Fruit fly (Drosophila melanogaster) whole organism, embryonic: ENCODE data around the gene CoRest.
A peak's percentile ranks its signal among the peaks of the same experiment; 100 is the strongest.

Experiments
- Bgb ChIP-seq: fragments of 200-800 bp; sonication (Bioruptor generic); IDR thresholded peaks from 2 replicates; pipeline ENCODE4 v1.3.6; 2022; ENCODE audit warnings: missing biosample characterization, missing genetic modification characterization; ENCODE audit not compliant: partially characterized antibody
- CG10543 ChIP-seq: fragments of 200-800 bp; sonication (Bioruptor generic); optimal IDR thresholded peaks from 3 replicates; lab custom pipeline; 2017; ENCODE audit warnings: missing biosample characterization, mild to moderate bottlenecking, missing genetic modification characterization, moderate library complexity
- CG11560 ChIP-seq: fragments of 200-800 bp; sonication (Bioruptor generic); IDR thresholded peaks from 3 replicates; pipeline ENCODE4 v1.3.6; 2022; ENCODE audit warnings: missing biosample characterization, missing genetic modification characterization
- CG1233 ChIP-seq: fragments of 200-800 bp; sonication (Bioruptor generic); optimal IDR thresholded peaks from 4 replicates; lab custom pipeline; 2018; ENCODE audit warnings: missing biosample characterization, mild to moderate bottlenecking, missing genetic modification characterization
- CG13287 ChIP-seq: fragments of 200-800 bp; sonication (Bioruptor generic); IDR thresholded peaks from 2 replicates; pipeline ENCODE4 v1.3.6; 2022; ENCODE audit warnings: missing biosample characterization, missing genetic modification characterization; ENCODE audit not compliant: partially characterized antibody
- CG14710 ChIP-seq: fragments of 200-800 bp; sonication (Bioruptor generic); optimal IDR thresholded peaks from 3 replicates; lab custom pipeline; 2019; ENCODE audit warnings: missing biosample characterization, mild to moderate bottlenecking, missing genetic modification characterization, moderate library complexity
- CG17361 ChIP-seq: fragments of 200-800 bp; sonication (Bioruptor generic); IDR thresholded peaks from 3 replicates; pipeline ENCODE4 v1.3.6; 2022; ENCODE audit warnings: missing biosample characterization, missing genetic modification characterization
- CG17612 ChIP-seq: fragments of 200-800 bp; sonication (Bioruptor generic); IDR thresholded peaks from 2 replicates; pipeline ENCODE4 v1.3.6; 2022; ENCODE audit warnings: missing biosample characterization, missing genetic modification characterization
- CG17802 ChIP-seq: fragments of 200-800 bp; sonication (Bioruptor generic); optimal IDR thresholded peaks from 2 replicates; lab custom pipeline; 2018; ENCODE audit warnings: missing biosample characterization, mild to moderate bottlenecking, missing genetic modification characterization, moderate library complexity
- CG2116 ChIP-seq: fragments of 200-800 bp; sonication (Bioruptor generic); optimal IDR thresholded peaks from 3 replicates; lab custom pipeline; 2018; ENCODE audit warnings: missing biosample characterization, mild to moderate bottlenecking, missing genetic modification characterization
- CG34224 ChIP-seq: fragments of 200-800 bp; sonication (Bioruptor generic); IDR thresholded peaks from 3 replicates; pipeline ENCODE4 v1.3.6; 2022; ENCODE audit warnings: missing biosample characterization, missing genetic modification characterization; ENCODE audit not compliant: partially characterized antibody
- CG3995 ChIP-seq: fragments of 200-800 bp; sonication (Bioruptor generic); optimal IDR thresholded peaks from 3 replicates; lab custom pipeline; 2016; ENCODE audit warnings: missing biosample characterization, missing genetic modification characterization
- CG7963 ChIP-seq: fragments of 200-800 bp; sonication (Bioruptor generic); IDR thresholded peaks from 3 replicates; pipeline ENCODE4 v1.3.6; 2022; ENCODE audit warnings: missing biosample characterization, missing genetic modification characterization; ENCODE audit not compliant: partially characterized antibody
- CG9797 ChIP-seq: fragments of 200-800 bp; sonication (Bioruptor generic); optimal IDR thresholded peaks from 3 replicates; lab custom pipeline; 2018; ENCODE audit warnings: missing biosample characterization, mild to moderate bottlenecking, missing genetic modification characterization
- CG9876 ChIP-seq: fragments of 200-800 bp; sonication (Bioruptor generic); optimal IDR thresholded peaks from 2 replicates; lab custom pipeline; 2016; ENCODE audit warnings: missing biosample characterization, missing genetic modification characterization
- CG9932 ChIP-seq: fragments of 200-800 bp; sonication (Bioruptor generic); IDR thresholded peaks from 2 replicates; pipeline ENCODE4 v1.3.6; 2022; ENCODE audit warnings: missing biosample characterization, missing genetic modification characterization
- CHES-1-like ChIP-seq: fragments of 200-800 bp; sonication (Bioruptor generic); optimal IDR thresholded peaks from 2 replicates; lab custom pipeline; 2016; ENCODE audit warnings: missing biosample characterization, missing genetic modification characterization
- Camta ChIP-seq: fragments of 200-800 bp; sonication (Bioruptor generic); optimal IDR thresholded peaks from 2 replicates; lab custom pipeline; 2016; ENCODE audit warnings: missing biosample characterization, missing genetic modification characterization
- CoRest ChIP-seq: fragments of 200-800 bp; sonication (Bioruptor generic); optimal IDR thresholded peaks from 3 replicates; lab custom pipeline; 2018; ENCODE audit warnings: missing biosample characterization, mild to moderate bottlenecking, missing genetic modification characterization, moderate library complexity
- Dll ChIP-seq: fragments of 200-800 bp; sonication (Bioruptor generic); IDR thresholded peaks from 4 replicates; pipeline ENCODE4 v1.3.6; 2022; ENCODE audit warnings: missing biosample characterization, missing genetic modification characterization; ENCODE audit not compliant: partially characterized antibody
- Dref ChIP-seq: fragments of 200-800 bp; sonication (Bioruptor generic); IDR thresholded peaks from 2 replicates; pipeline ENCODE4 v1.3.6; 2022; ENCODE audit warnings: missing biosample characterization, missing genetic modification characterization
- E2f2 ChIP-seq: fragments of 200-800 bp; sonication (Bioruptor generic); IDR thresholded peaks from 2 replicates; pipeline ENCODE4 v1.3.6; 2022; ENCODE audit warnings: missing biosample characterization, missing genetic modification characterization
- Ets97D ChIP-seq: fragments of 200-800 bp; sonication (Bioruptor generic); optimal IDR thresholded peaks from 3 replicates; lab custom pipeline; 2016; ENCODE audit warnings: missing biosample characterization, missing genetic modification characterization
- Gug ChIP-seq: fragments of 200-800 bp; sonication (Bioruptor generic); IDR thresholded peaks from 4 replicates; pipeline ENCODE4 v1.3.6; 2022; ENCODE audit warnings: missing biosample characterization, missing genetic modification characterization
- HHEX ChIP-seq: fragments of 200-800 bp; sonication (Bioruptor generic); optimal IDR thresholded peaks from 3 replicates; lab custom pipeline; 2017; ENCODE audit warnings: missing biosample characterization, mild to moderate bottlenecking, missing genetic modification characterization, missing genetic modification reagents
- HmgD ChIP-seq: fragments of 200-800 bp; sonication (Bioruptor generic); optimal IDR thresholded peaks from 3 replicates; lab custom pipeline; 2016; ENCODE audit warnings: missing biosample characterization, missing genetic modification characterization
- Hsf ChIP-seq: fragments of 200-800 bp; sonication (Bioruptor generic); optimal IDR thresholded peaks from 3 replicates; lab custom pipeline; 2016; ENCODE audit warnings: missing biosample characterization, missing genetic modification characterization
- Lhr ChIP-seq: fragments of 200-800 bp; sonication (Bioruptor generic); optimal IDR thresholded peaks from 3 replicates; lab custom pipeline; 2017; ENCODE audit warnings: mild to moderate bottlenecking, missing biosample characterization, missing genetic modification reagents, missing genetic modification characterization
- NFAT ChIP-seq: fragments of 200-800 bp; sonication (Bioruptor generic); IDR thresholded peaks from 2 replicates; pipeline ENCODE4 v1.3.6; 2022; ENCODE audit warnings: missing biosample characterization, missing genetic modification characterization
- Scr ChIP-seq: fragments of 200-800 bp; sonication (Bioruptor generic); IDR thresholded peaks from 2 replicates; pipeline ENCODE4 v1.3.6; 2022; ENCODE audit warnings: missing biosample characterization, missing genetic modification characterization; ENCODE audit not compliant: partially characterized antibody
- amos ChIP-seq: fragments of 200-800 bp; sonication (Bioruptor generic); IDR thresholded peaks from 2 replicates; pipeline ENCODE4 v1.3.6; 2022; ENCODE audit warnings: missing biosample characterization, missing genetic modification characterization; ENCODE audit not compliant: partially characterized antibody
- ato ChIP-seq: fragments of 200-800 bp; sonication (Bioruptor generic); IDR thresholded peaks from 2 replicates; pipeline ENCODE4 v1.3.6; 2022; ENCODE audit warnings: missing biosample characterization, missing genetic modification characterization; ENCODE audit not compliant: partially characterized antibody
- cg ChIP-seq: fragments of 200-800 bp; sonication (Bioruptor generic); optimal IDR thresholded peaks from 3 replicates; lab custom pipeline; 2019; ENCODE audit warnings: missing biosample characterization, mild to moderate bottlenecking, missing genetic modification characterization, moderate library complexity
- chinmo ChIP-seq: fragments of 200-800 bp; sonication (Bioruptor generic); IDR thresholded peaks from 4 replicates; pipeline ENCODE4 v1.3.6; 2022; ENCODE audit warnings: missing biosample characterization, missing genetic modification characterization; ENCODE audit not compliant: partially characterized antibody
- gsb-n ChIP-seq: fragments of 200-800 bp; sonication (Bioruptor generic); optimal IDR thresholded peaks from 3 replicates; lab custom pipeline; 2018; ENCODE audit warnings: missing biosample characterization, mild to moderate bottlenecking, missing genetic modification characterization
- hb ChIP-seq: fragments of 200-800 bp; sonication (Bioruptor generic); IDR thresholded peaks from 3 replicates; pipeline ENCODE4 v1.3.6; 2022; ENCODE audit warnings: missing biosample characterization, missing genetic modification characterization; ENCODE audit not compliant: partially characterized antibody
- her ChIP-seq: fragments of 200-800 bp; sonication (Bioruptor generic); optimal IDR thresholded peaks from 2 replicates; lab custom pipeline; 2016; ENCODE audit warnings: missing biosample characterization, missing genetic modification characterization
- inv ChIP-seq: fragments of 200-800 bp; sonication (Bioruptor generic); IDR thresholded peaks from 2 replicates; pipeline ENCODE4 v1.3.6; 2022; ENCODE audit warnings: missing biosample characterization, missing genetic modification characterization; ENCODE audit not compliant: partially characterized antibody
- mam ChIP-seq: fragments of 200-800 bp; sonication (Bioruptor generic); optimal IDR thresholded peaks from 3 replicates; lab custom pipeline; 2016; ENCODE audit warnings: missing biosample characterization, missing genetic modification characterization
- row ChIP-seq: fragments of 200-800 bp; sonication (Bioruptor generic); IDR thresholded peaks from 3 replicates; pipeline ENCODE4 v1.3.6; 2022; ENCODE audit warnings: missing biosample characterization, missing genetic modification characterization
- sc ChIP-seq, 3 experiments: fragments of >200 bp in 2 of 3; fragments of 200-800 bp in 1 of 3; sonication (Bioruptor generic) in 1 of 3; optimal IDR thresholded peaks; 2 replicates in 2 of 3; 3 replicates in 1 of 3; lab custom pipeline; 2017; ENCODE audit warnings: mild to moderate bottlenecking in 1 of 3, missing biosample characterization in 1 of 3, missing genetic modification characterization in 1 of 3, missing genetic modification reagents in 1 of 3
- shn ChIP-seq: fragments of 200-800 bp; sonication (Bioruptor generic); optimal IDR thresholded peaks from 3 replicates; lab custom pipeline; 2016; ENCODE audit warnings: missing biosample characterization, missing genetic modification characterization
- sisA ChIP-seq: fragments of 200-800 bp; sonication (Bioruptor generic); IDR thresholded peaks from 2 replicates; pipeline ENCODE4 v1.3.6; 2022; ENCODE audit warnings: missing biosample characterization, missing genetic modification characterization
- slbo ChIP-seq: fragments of 200-800 bp; sonication (Bioruptor generic); IDR thresholded peaks from 2 replicates; pipeline ENCODE4 v1.3.6; 2022; ENCODE audit warnings: missing biosample characterization, missing genetic modification characterization
- unc-4 ChIP-seq: fragments of 200-800 bp; sonication (Bioruptor generic); IDR thresholded peaks from 2 replicates; pipeline ENCODE4 v1.3.6; 2022; ENCODE audit warnings: missing biosample characterization, missing genetic modification characterization; ENCODE audit not compliant: partially characterized antibody
- zfh1 ChIP-seq: fragments of 200-800 bp; sonication (Bioruptor generic); IDR thresholded peaks from 3 replicates; pipeline ENCODE4 v1.3.6; 2022; ENCODE audit warnings: missing biosample characterization, missing genetic modification characterization
- zfh2 ChIP-seq: fragments of 200-800 bp; sonication (Bioruptor generic); optimal IDR thresholded peaks from 2 replicates; lab custom pipeline; 2016; ENCODE audit warnings: missing biosample characterization, missing genetic modification characterization

CoRest gene

dm6 chrX:19494830-19495610 is 26.7 kb upstream of the CoRest start, which contains the start of the genes ksh, CG14200 and Pfrx (continued):
- TF ChIP-seq zfh2 (GFP tag; lab: Kevin White, UChicago) (peak; percentile 50), her (GFP tag; lab: Kevin White, UChicago) (peak; percentile 10), Dll (peak; percentile 81), CG17802 (tag; lab: Kevin White, UChicago) (peak; percentile 63), row (GFP tag; lab: Robert Waterston, UW) (peak; percentile 72), Gug (GFP tag; lab: Robert Waterston, UW) (peak; percentile 12; the same call in 1 of the 4 replicates), E2f2 (GFP tag; lab: Robert Waterston, UW) (peak; percentile 45), Bgb (peak; percentile 94), CG9932 (GFP tag; lab: Robert Waterston, UW) (peak; percentile 77), CG7963 (GFP tag; lab: Robert Waterston, UW) (peak; percentile 94), CG13287 (peak; percentile 79), CG10543 (GFP tag; lab: Kevin White, UChicago) (peak; percentile 18), NFAT (GFP tag; lab: Robert Waterston, UW) (peak; percentile 55; the same call in 1 of the 2 replicates), CG2116 (peak; percentile 60), Hsf (GFP tag; lab: Kevin White, UChicago) (no peak), HmgD (GFP tag; lab: Kevin White, UChicago) (peak; percentile 65), CG14710 (tag; lab: Kevin White, UChicago) (peak; percentile 57), inv (GFP tag; lab: Robert Waterston, UW) (peak; percentile 90), chinmo (GFP tag; lab: Robert Waterston, UW) (peak; percentile 73; the same call in 3 of the 4 replicates), Lhr (GFP tag; lab: Kevin White, UChicago) (peak; percentile 12), amos (GFP tag; lab: Robert Waterston, UW) (peak; percentile 97), CG17361 (GFP tag; lab: Robert Waterston, UW) (peak; percentile 37; the same call in 2 of the 3 replicates), cg (GFP tag; lab: Kevin White, UChicago) (no peak), Camta (peak; percentile 17), CG9797 (GFP tag; lab: Kevin White, UChicago) (peak; percentile 11), CG3995 (no peak), Ets97D (GFP tag; lab: Kevin White, UChicago) (peak; percentile 39), ato (peak; percentile 80), sisA (GFP tag; lab: Robert Waterston, UW) (peak; percentile 26; the same call in 1 of the 2 replicates), slbo (GFP tag; lab: Robert Waterston, UW) (peak; percentile 66), CG1233 (GFP tag; lab: Kevin White, UChicago) (no peak), CoRest (tag; lab: Kevin White, UChicago) (peak; percentile 22), hb (GFP tag; lab: Robert Waterston, UW) (peak; percentile 92), HHEX (no peak), sc (optimal IDR thresholded peaks at IDR 0.05; lab: Kevin White, UChicago) (no peak), sc (GFP tag; optimal IDR thresholded peaks at IDR 0.05; lab: Kevin White, UChicago) (no peak), gsb-n (tag; lab: Kevin White, UChicago) (peak; percentile 39), zfh1 (peak; percentile 42; the same call in 1 of the 3 replicates), shn (GFP tag; lab: Kevin White, UChicago) (peak; percentile 28), unc-4 (GFP tag; lab: Robert Waterston, UW) (peak; percentile 79), Dref (GFP tag; lab: Robert Waterston, UW) (peak; percentile 93), CG9876 (GFP tag; lab: Kevin White, UChicago) (no peak), mam (GFP tag; lab: Kevin White, UChicago) (peak; percentile 34), CG34224 (peak; percentile 78), CG11560 (tag; lab: Robert Waterston, UW) (peak; percentile 64; the same call in 2 of the 3 replicates), Scr (GFP tag; lab: Robert Waterston, UW) (peak; percentile 85), CG17612 (GFP tag; lab: Robert Waterston, UW) (no peak), CHES-1-like (peak; percentile 19)
